Fruit fly (Drosophila melanogaster) Kc167 (cell line): Measurements from ENCODE around the gene Polr3F.

Experiments
- Myc ChIP-seq: fragments of >200 bp; optimal IDR thresholded peaks from 2 replicates; lab custom pipeline; 2017; ENCODE audit warnings: missing external identifiers
- Sin3A ChIP-seq: fragments of >200 bp; optimal IDR thresholded peaks from 2 replicates; lab custom pipeline; 2018; ENCODE audit warnings: missing external identifiers
- h ChIP-seq: fragments of >200 bp; optimal IDR thresholded peaks from 3 replicates; lab custom pipeline; 2018; ENCODE audit warnings: missing external identifiers
- psq ChIP-seq: fragments of >200 bp; optimal IDR thresholded peaks from 2 replicates; lab custom pipeline; 2017; ENCODE audit warnings: missing external identifiers

DNA sequence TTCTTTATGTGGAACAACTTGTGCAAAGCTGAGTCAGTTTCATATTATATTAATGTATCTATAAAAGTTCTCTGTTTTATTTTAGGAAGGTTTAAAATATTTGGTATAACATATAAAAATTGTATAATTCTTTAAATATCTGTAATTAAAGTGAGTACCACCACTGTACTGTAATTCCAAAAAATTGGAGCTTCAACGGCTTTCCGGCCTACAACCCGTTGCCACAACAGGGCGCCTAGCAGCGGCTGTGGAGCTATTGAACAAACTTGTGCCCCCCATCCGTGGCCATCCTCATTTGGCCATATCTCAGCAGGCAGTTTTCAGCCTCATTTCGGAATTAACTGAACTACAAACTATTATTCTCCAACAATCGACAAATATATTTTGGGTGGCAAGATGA lies 38.5 kb upstream of the Polr3F start, which contains the start of gene CG13855:
- TF ChIP-seq h (lab: Kevin White, UChicago) = no peak
- TF ChIP-seq Myc (lab: Kevin White, UChicago) = no peak
- TF ChIP-seq Sin3A (lab: Kevin White, UChicago) = no peak
- TF ChIP-seq psq (lab: Kevin White, UChicago) = no peak
